Worm (Caenorhabditis elegans): ENCODE data around the gene epg-4.

The epg-4 gene

ce11 chrIII:7162065-7162762 is 19.8 kb upstream of the epg-4 start, which contains the start of the genes syf-2 and K04G7.1:
Gene syf-2 (minus strand): TSS chrIII:7162115.
Gene K04G7.1 (plus strand): TSS chrIII:7162712.
- TF ChIP-seq jun-1 (tag; optimal IDR thresholded peaks at IDR 0.05) (no peak), ama-1 (optimal IDR thresholded peaks at IDR 0.05) (no peak), unc-130 (GFP tag; optimal IDR thresholded peaks at IDR 0.05) (peak; percentile 76), nhr-11 (tag; optimal IDR thresholded peaks at IDR 0.05) (peak; percentile 85), dmd-6 (GFP tag; IDR thresholded peaks at IDR 0.05) (peak; percentile 84), ceh-32 (tag; optimal IDR thresholded peaks at IDR 0.05; ENCODE audit: poor library complexity) (no peak), aha-1 (tag) (peak; percentile 87), hlh-11 (tag; optimal IDR thresholded peaks at IDR 0.05) (peak; percentile 91), dve-1 (tag; optimal IDR thresholded peaks at IDR 0.05; ENCODE audit: insufficient read depth) (peak; percentile 90), nhr-42 (GFP tag; IDR thresholded peaks at IDR 0.05) (peak; percentile 86), fos-1 (tag; optimal IDR thresholded peaks at IDR 0.05) (no peak), duxl-1 (tag; optimal IDR thresholded peaks at IDR 0.05; ENCODE audit: poor library complexity) (peak; percentile 16), fkh-10 (GFP tag; optimal IDR thresholded peaks at IDR 0.05) (peak; percentile 88), egl-43 (GFP tag; IDR thresholded peaks at IDR 0.05) (peak; percentile 67; the same call in 1 of the 2 replicates), mdl-1 (tag; optimal IDR thresholded peaks at IDR 0.05) (peak in 1 of 2 experiments; percentile 48), saeg-2 (GFP tag; IDR thresholded peaks at IDR 0.05) (peak; percentile 74; the same call in 1 of the 2 replicates), ctbp-1 (GFP tag; IDR thresholded peaks at IDR 0.05) (peak; percentile 53; the same call in 1 of the 2 replicates), vab-7 (GFP tag; IDR thresholded peaks at IDR 0.05) (peak; percentile 47; the same call in 1 of the 2 replicates), mxl-2 (GFP tag; conservative IDR thresholded peaks at IDR 0.05) (no peak), lin-15B (tag; optimal IDR thresholded peaks at IDR 0.05) (peak; percentile 79), D1046.2 (GFP tag; IDR thresholded peaks at IDR 0.05) (peak; percentile 35; the same call in 1 of the 2 replicates), unc-39 (tag; optimal IDR thresholded peaks at IDR 0.05) (no peak), lin-1 (GFP tag; IDR thresholded peaks at IDR 0.05) (peak; percentile 63), hmg-1.1 (GFP tag; IDR thresholded peaks at IDR 0.05) (peak; percentile 83), daf-19 (GFP tag; conservative IDR thresholded peaks at IDR 0.05) (no peak), F10B5.3 (tag; optimal IDR thresholded peaks at IDR 0.05) (no peak), lin-38 (GFP tag; IDR thresholded peaks at IDR 0.05) (peak; percentile 91), T20F7.1 (GFP tag; optimal IDR thresholded peaks at IDR 0.05) (peak; percentile 91), lin-13 (GFP tag; optimal IDR thresholded peaks at IDR 0.05) (peak; percentile 98), mxl-3 (GFP tag; optimal IDR thresholded peaks at IDR 0.05) (peak; percentile 27), ZK337.2 (GFP tag; IDR thresholded peaks at IDR 0.05) (no peak), daf-8 (GFP tag; IDR thresholded peaks at IDR 0.05) (no peak), ZK546.5 (tag; optimal IDR thresholded peaks at IDR 0.05) (peak in 1 of 2 experiments; percentile 18), dmd-9 (GFP tag; IDR thresholded peaks at IDR 0.05) (peak; percentile 77), nhr-237 (tag; optimal IDR thresholded peaks at IDR 0.05) (no peak), mes-2 (tag; optimal IDR thresholded peaks at IDR 0.05; ENCODE audit: poor library complexity, severe bottlenecking) (peak; percentile 91), F37D6.2 (tag; optimal IDR thresholded peaks at IDR 0.05) (peak; percentile 83), Y48G9A.11 (GFP tag; IDR thresholded peaks at IDR 0.05) (0 out of 2 replicates have a peak, but pooled peaks have one; percentile 37), nhr-102 (tag; optimal IDR thresholded peaks at IDR 0.05) (peak; percentile 48), ceh-20 (GFP tag; IDR thresholded peaks at IDR 0.05) (peak; percentile 66; the same call in 1 of the 2 replicates), F49E8.2 (tag; optimal IDR thresholded peaks at IDR 0.05; ENCODE audit: borderline replicate concordance) (peak; percentile 6), zfp-2 (tag; optimal IDR thresholded peaks at IDR 0.05) (peak; percentile 80), set-16 (GFP tag; IDR thresholded peaks at IDR 0.05) (peak; percentile 27; the same call in 1 of the 2 replicates), hif-1 (tag; optimal IDR thresholded peaks at IDR 0.05) (peak in 1 of 2 experiments; percentile 79), mdt-29 (GFP tag; IDR thresholded peaks at IDR 0.05) (peak; percentile 45; the same call in 1 of the 2 replicates), tra-1 (GFP tag; IDR thresholded peaks at IDR 0.05) (0 out of 2 replicates have a peak, but pooled peaks have one; percentile 57), zfp-3 (GFP tag; conservative IDR thresholded peaks at IDR 0.05) (peak; percentile 81), ceh-44 (GFP tag; IDR thresholded peaks at IDR 0.05) (no peak)
